Fruit fly (Drosophila melanogaster): Measurements from ENCODE around the gene CG33796.

Gene CG33796

dm6 chr3L:16211156-16211935 is 41.4 kb upstream of the CG33796 start:
- TF ChIP-seq CG32264 (GFP tag; optimal IDR thresholded peaks at IDR 0.05) (no peak), fru (GFP tag; optimal IDR thresholded peaks at IDR 0.05) (peak; percentile 21), Dif (GFP tag; optimal IDR thresholded peaks at IDR 0.05; ENCODE audit: partially characterized antibody) (peak; percentile 63), OdsH (GFP tag; optimal IDR thresholded peaks at IDR 0.05) (peak; percentile 39), woc (GFP tag; optimal IDR thresholded peaks at IDR 0.05) (peak; percentile 31), Hr83 (GFP tag; optimal IDR thresholded peaks at IDR 0.05; ENCODE audit: poor library complexity, severe bottlenecking) (no peak), Vsx2 (GFP tag; optimal IDR thresholded peaks at IDR 0.05; ENCODE audit: partially characterized antibody) (peak; percentile 45), foxo (GFP tag; optimal IDR thresholded peaks at IDR 0.05) (peak in 1 of 2 experiments; percentile 68), ey (GFP tag; optimal IDR thresholded peaks at IDR 0.05) (peak; percentile 15), br (GFP tag; optimal IDR thresholded peaks at IDR 0.05) (peak; percentile 21), dl (GFP tag; optimal IDR thresholded peaks at IDR 0.05; ENCODE audit: insufficient read depth in 1 of 2, partially characterized antibody in 2 of 2) (peak in 1 of 2 experiments; percentile 47), rgr (GFP tag; optimal IDR thresholded peaks at IDR 0.05) (peak; percentile 51), psq (GFP tag; optimal IDR thresholded peaks at IDR 0.05) (no peak), Sp1 (GFP tag; optimal IDR thresholded peaks at IDR 0.05) (peak; percentile 58), tai (GFP tag; optimal IDR thresholded peaks at IDR 0.05) (peak; percentile 14), sv (GFP tag; optimal IDR thresholded peaks at IDR 0.05) (no peak), jim (GFP tag; optimal IDR thresholded peaks at IDR 0.05) (peak; percentile 2), HLH106 (tag; optimal IDR thresholded peaks at IDR 0.05) (peak; percentile 41), dmrt93B (GFP tag; optimal IDR thresholded peaks at IDR 0.05) (peak; percentile 27)

- no peak for TF ChIP-seq Jra (GFP tag; optimal IDR thresholded peaks at IDR 0.05)
- TF ChIP-seq dsf (GFP tag; optimal IDR thresholded peaks at IDR 0.05; ENCODE audit: borderline replicate concordance): no peak
- TF ChIP-seq woc (GFP tag; optimal IDR thresholded peaks at IDR 0.05): no peak
- no peak for TF ChIP-seq Dfd (GFP tag; optimal IDR thresholded peaks at IDR 0.05)
- no peak for TF ChIP-seq OdsH (GFP tag; optimal IDR thresholded peaks at IDR 0.05)
- no peak for TF ChIP-seq sv (GFP tag; optimal IDR thresholded peaks at IDR 0.05)
- TF ChIP-seq br (GFP tag; optimal IDR thresholded peaks at IDR 0.05): peak; percentile 12
These were observed 39.7 kb upstream of the CG33796 start for dm6 chr3L:16209641-16210040.

dm6 chr3L:16208839-16209612 is 39.1 kb upstream of the CG33796 start:
- TF ChIP-seq dmrt93B (GFP tag; optimal IDR thresholded peaks at IDR 0.05) (peak; percentile 16), Hr78 (GFP tag; optimal IDR thresholded peaks at IDR 0.05) (no peak), pan (optimal IDR thresholded peaks at IDR 0.05) (no peak), woc (GFP tag; optimal IDR thresholded peaks at IDR 0.05) (peak; percentile 36), foxo (GFP tag; optimal IDR thresholded peaks at IDR 0.05) (peak in 1 of 2 experiments; percentile 38)

dm6 chr3L:16208053-16208838 is 38.3 kb upstream of the CG33796 start:
- TF ChIP-seq GATAd (GFP tag; optimal IDR thresholded peaks at IDR 0.05) (no peak), fru (GFP tag; optimal IDR thresholded peaks at IDR 0.05) (no peak), Dfd (GFP tag; optimal IDR thresholded peaks at IDR 0.05) (no peak), Rel (GFP tag; optimal IDR thresholded peaks at IDR 0.05) (no peak), Rel (tag; optimal IDR thresholded peaks at IDR 0.05) (no peak), ey (GFP tag; optimal IDR thresholded peaks at IDR 0.05) (no peak), dmrt93B (GFP tag; optimal IDR thresholded peaks at IDR 0.05) (no peak), Hr83 (GFP tag; optimal IDR thresholded peaks at IDR 0.05; ENCODE audit: poor library complexity, severe bottlenecking) (no peak), Hnf4 (GFP tag; optimal IDR thresholded peaks at IDR 0.05) (no peak), CG32264 (GFP tag; optimal IDR thresholded peaks at IDR 0.05) (no peak), Jra (GFP tag; optimal IDR thresholded peaks at IDR 0.05) (no peak), N (GFP tag; optimal IDR thresholded peaks at IDR 0.05) (no peak), woc (GFP tag; optimal IDR thresholded peaks at IDR 0.05) (no peak), Hr78 (GFP tag; optimal IDR thresholded peaks at IDR 0.05) (no peak), HLH106 (tag; optimal IDR thresholded peaks at IDR 0.05) (no peak), Mio (GFP tag; optimal IDR thresholded peaks at IDR 0.05) (no peak), lola (GFP tag; optimal IDR thresholded peaks at IDR 0.05) (no peak)
